Worm (Caenorhabditis elegans) whole organism, L3 larva: ENCODE measurements around the gene F32D8.1.

Experiments
- R02D3.7 ChIP-seq: fragments of 150-350 bp; optimal IDR thresholded peaks from 2 replicates; lab custom pipeline; 2014; ENCODE audit warnings: missing biosample characterization, missing genetic modification characterization
- ZK546.5 ChIP-seq: sonication (generic microtip); optimal IDR thresholded peaks from 2 replicates; lab custom pipeline; 2017; ENCODE audit warnings: missing biosample characterization, missing genetic modification characterization
- ama-1 ChIP-seq: fragments of 150-350 bp; optimal IDR thresholded peaks from 2 replicates; lab custom pipeline; 2018
- ceh-82 ChIP-seq: fragments of 150-350 bp; optimal IDR thresholded peaks from 2 replicates; lab custom pipeline; 2014; ENCODE audit warnings: missing biosample characterization, missing genetic modification characterization
- ceh-9 ChIP-seq: sonication (generic microtip); optimal IDR thresholded peaks from 2 replicates; lab custom pipeline; 2018; ENCODE audit warnings: missing biosample characterization, missing genetic modification characterization
- daf-12 ChIP-seq: fragments of 150-350 bp; optimal IDR thresholded peaks from 2 replicates; lab custom pipeline; 2014; ENCODE audit warnings: missing biosample characterization, missing genetic modification reagents, missing genetic modification characterization
- egl-27 ChIP-seq: sonication (generic microtip); optimal IDR thresholded peaks from 4 replicates; lab custom pipeline; 2017; ENCODE audit warnings: missing biosample characterization, missing genetic modification reagents, missing genetic modification characterization
- elt-1 ChIP-seq: fragments of 150-350 bp; optimal IDR thresholded peaks from 2 replicates; lab custom pipeline; 2014; ENCODE audit warnings: missing biosample characterization, missing genetic modification characterization
- eor-1 ChIP-seq, 2 experiments: fragments of 150-350 bp; optimal IDR thresholded peaks; 2 replicates each; lab custom pipeline; 2014 to 2018; ENCODE audit warnings: missing biosample characterization in 2 of 2, missing genetic modification characterization in 2 of 2
- fkh-10 ChIP-seq: sonication (generic microtip); optimal IDR thresholded peaks from 2 replicates; lab custom pipeline; 2017; ENCODE audit warnings: missing biosample characterization, missing genetic modification reagents, missing genetic modification characterization
- fkh-2 ChIP-seq: fragments of 150-350 bp; optimal IDR thresholded peaks from 2 replicates; lab custom pipeline; 2014; ENCODE audit warnings: missing biosample characterization, missing genetic modification reagents, missing genetic modification characterization
- fos-1 ChIP-seq: fragments of 150-350 bp; optimal IDR thresholded peaks from 2 replicates; lab custom pipeline; 2014; ENCODE audit warnings: missing biosample characterization, missing genetic modification characterization
- hmg-11 ChIP-seq: sonication (generic microtip); optimal IDR thresholded peaks from 2 replicates; lab custom pipeline; 2016; ENCODE audit warnings: missing genetic modification characterization, missing compliant biosample characterization
- jun-1 ChIP-seq: fragments of 150-350 bp; optimal IDR thresholded peaks from 2 replicates; lab custom pipeline; 2014; ENCODE audit warnings: missing biosample characterization, missing genetic modification reagents, missing genetic modification characterization
- lin-15B ChIP-seq: fragments of 150-350 bp; optimal IDR thresholded peaks from 2 replicates; lab custom pipeline; 2014; ENCODE audit warnings: missing biosample characterization, missing genetic modification characterization
- lin-39 ChIP-seq: fragments of 150-350 bp; optimal IDR thresholded peaks from 2 replicates; lab custom pipeline; 2018; ENCODE audit warnings: missing biosample characterization, missing genetic modification reagents, missing genetic modification characterization
- lsy-12 ChIP-seq: sonication (generic microtip); optimal IDR thresholded peaks from 2 replicates; lab custom pipeline; 2016; ENCODE audit warnings: mild to moderate bottlenecking, missing genetic modification characterization, missing compliant biosample characterization
- mdl-1 ChIP-seq: fragments of 150-350 bp; optimal IDR thresholded peaks from 2 replicates; lab custom pipeline; 2014; ENCODE audit warnings: missing biosample characterization, missing genetic modification characterization
- mml-1 ChIP-seq: fragments of 150-350 bp; sonication (generic microtip); optimal IDR thresholded peaks from 3 replicates; lab custom pipeline; 2014; ENCODE audit warnings: missing biosample characterization, missing genetic modification characterization
- nfya-1 ChIP-seq: sonication (generic microtip); optimal IDR thresholded peaks from 2 replicates; lab custom pipeline; 2017; ENCODE audit warnings: missing genetic modification characterization, mild to moderate bottlenecking, missing compliant biosample characterization, antibody characterized with exemption, moderate library complexity; ENCODE audit not compliant: insufficient read depth
- nhr-11 ChIP-seq: fragments of 150-350 bp; optimal IDR thresholded peaks from 2 replicates; lab custom pipeline; 2014; ENCODE audit warnings: missing biosample characterization, missing genetic modification characterization
- nhr-12 ChIP-seq: fragments of 150-350 bp; optimal IDR thresholded peaks from 2 replicates; lab custom pipeline; 2014; ENCODE audit warnings: missing biosample characterization, missing genetic modification characterization
- nhr-23 ChIP-seq: fragments of 150-350 bp; optimal IDR thresholded peaks from 2 replicates; lab custom pipeline; 2014; ENCODE audit warnings: missing biosample characterization, missing genetic modification reagents, missing genetic modification characterization
- nhr-25 ChIP-seq: sonication (generic microtip); optimal IDR thresholded peaks from 2 replicates; lab custom pipeline; 2017; ENCODE audit warnings: missing biosample characterization, missing genetic modification characterization
- nhr-28 ChIP-seq: fragments of 150-350 bp; optimal IDR thresholded peaks from 2 replicates; lab custom pipeline; 2014; ENCODE audit warnings: missing biosample characterization, missing genetic modification characterization
- nhr-43 ChIP-seq: sonication (generic microtip); optimal IDR thresholded peaks from 2 replicates; lab custom pipeline; 2016; ENCODE audit warnings: mild to moderate bottlenecking, missing genetic modification characterization, missing compliant biosample characterization; ENCODE audit not compliant: poor library complexity, severe bottlenecking
- nhr-67 ChIP-seq: fragments of 150-350 bp; optimal IDR thresholded peaks from 2 replicates; lab custom pipeline; 2014; ENCODE audit warnings: missing biosample characterization, missing genetic modification characterization
- nhr-77 ChIP-seq: fragments of 150-350 bp; optimal IDR thresholded peaks from 2 replicates; lab custom pipeline; 2014; ENCODE audit warnings: missing biosample characterization, missing genetic modification characterization
- pqm-1 ChIP-seq: fragments of 150-350 bp; optimal IDR thresholded peaks from 2 replicates; lab custom pipeline; 2017; ENCODE audit warnings: missing biosample characterization, missing genetic modification characterization, inconsistent platforms
- sea-2 ChIP-seq: fragments of 150-350 bp; sonication (generic microtip); optimal IDR thresholded peaks from 4 replicates; lab custom pipeline; 2014; ENCODE audit warnings: missing biosample characterization, missing genetic modification reagents, missing genetic modification characterization
- skn-1 ChIP-seq: fragments of 150-350 bp; optimal IDR thresholded peaks from 2 replicates; lab custom pipeline; 2014; ENCODE audit warnings: missing biosample characterization, missing genetic modification characterization
- tbx-2 ChIP-seq: sonication (generic microtip); optimal IDR thresholded peaks from 2 replicates; lab custom pipeline; 2016; ENCODE audit warnings: mild to moderate bottlenecking, missing genetic modification characterization, missing compliant biosample characterization
- unc-39 ChIP-seq: sonication (generic microtip); optimal IDR thresholded peaks from 4 replicates; lab custom pipeline; 2017; ENCODE audit warnings: missing biosample characterization, missing genetic modification characterization
- unc-62 ChIP-seq: fragments of 150-350 bp; sonication (generic microtip); optimal IDR thresholded peaks from 4 replicates; lab custom pipeline; 2014; ENCODE audit warnings: missing biosample characterization, missing genetic modification reagents, missing genetic modification characterization
- ztf-11 ChIP-seq: fragments of 150-350 bp; optimal IDR thresholded peaks from 2 replicates; lab custom pipeline; 2014; ENCODE audit warnings: missing biosample characterization, missing genetic modification characterization
- ztf-4 ChIP-seq: fragments of 150-350 bp; optimal IDR thresholded peaks from 2 replicates; lab custom pipeline; 2014; ENCODE audit warnings: missing biosample characterization, missing genetic modification characterization

F32D8.1 gene

ce11 chrV:10904795-10905194, 24.2 kb downstream of the F32D8.1 start:
- TF ChIP-seq nhr-43, result no peak
- no peak for TF ChIP-seq skn-1 (tag; lab: Kevin White, UChicago)
- no peak for TF ChIP-seq tbx-2 (tag; lab: Kevin White, UChicago)
- no peak for TF ChIP-seq R02D3.7
- no peak for TF ChIP-seq sea-2
- TF ChIP-seq hmg-11, result peak; percentile 48
- no peak for TF ChIP-seq daf-12
- peak; percentile 52 for TF ChIP-seq lin-39
- no peak for TF ChIP-seq unc-39 (tag; lab: Kevin White, UChicago)
- no peak for TF ChIP-seq lsy-12 (tag; lab: Kevin White, UChicago)
- no peak for TF ChIP-seq nhr-23 (tag; lab: Kevin White, UChicago)
- no peak for TF ChIP-seq fos-1 (tag; lab: Kevin White, UChicago)
- TF ChIP-seq mml-1 (tag; lab: Kevin White, UChicago), result no peak
- peak; percentile 39 for TF ChIP-seq nfya-1
- no peak for TF ChIP-seq egl-27
- no peak for TF ChIP-seq nhr-77 (tag; lab: Kevin White, UChicago)
- TF ChIP-seq ceh-82, result no peak
- no peak for TF ChIP-seq nhr-67 (tag; lab: Kevin White, UChicago)
- no peak for TF ChIP-seq nhr-25 (tag; lab: Kevin White, UChicago)
- no peak for TF ChIP-seq ztf-11
- no peak for TF ChIP-seq fkh-2
- TF ChIP-seq nhr-28 (tag; lab: Kevin White, UChicago), result no peak
- TF ChIP-seq mdl-1 (tag; lab: Kevin White, UChicago), result no peak
- TF ChIP-seq lin-15B (tag; lab: Kevin White, UChicago), result no peak
- TF ChIP-seq unc-62 (GFP tag; lab: Kevin White, UChicago), result no peak
- no peak for TF ChIP-seq jun-1 (tag; lab: Kevin White, UChicago)
- TF ChIP-seq nhr-12 (tag; lab: Kevin White, UChicago), result no peak
- TF ChIP-seq nhr-11, result no peak
- peak; percentile 52 for TF ChIP-seq fkh-10 (GFP tag; lab: Kevin White, UChicago)

- TF ChIP-seq daf-12 (no peak), nhr-12 (tag; lab: Kevin White, UChicago) (no peak), elt-1 (peak; percentile 86), ceh-9 (tag; lab: Kevin White, UChicago) (no peak)
These were observed 28.4 kb downstream of the F32D8.1 start, which contains the start of gene zzz-1 for ce11 chrV:10909071-10909470. zzz-1 (minus strand) TSS chrV:10909171.

- TF ChIP-seq pqm-1 (tag; lab: Kevin White, UChicago) (no peak), tbx-2 (tag; lab: Kevin White, UChicago) (no peak), daf-12 (no peak), fkh-2 (no peak), nhr-28 (tag; lab: Kevin White, UChicago) (no peak)
These were observed 29.3 kb downstream of the F32D8.1 start for ce11 chrV:10909959-10910358.

ce11 chrV:10915922-10916321, 35.3 kb downstream of the F32D8.1 start:
- TF ChIP-seq ama-1, result no peak
- peak; percentile 76 for TF ChIP-seq elt-1
- peak; percentile 82 for TF ChIP-seq unc-62 (GFP tag; lab: Kevin White, UChicago)
- no peak for TF ChIP-seq nhr-23 (tag; lab: Kevin White, UChicago)
- peak; percentile 15 for TF ChIP-seq nfya-1
- no peak for TF ChIP-seq eor-1 (tag; optimal IDR thresholded peaks at IDR 0.05; lab: Kevin White, UChicago)

- no peak for TF ChIP-seq ZK546.5
- TF ChIP-seq R02D3.7, result no peak
- TF ChIP-seq skn-1 (tag; lab: Kevin White, UChicago), result no peak
- TF ChIP-seq fkh-2, result no peak
- TF ChIP-seq ama-1, result no peak
- TF ChIP-seq nhr-67 (tag; lab: Kevin White, UChicago), result no peak
- TF ChIP-seq nhr-43, result no peak
These were observed 37.7 kb downstream of the F32D8.1 start, which contains the start of gene F58B4.2 for ce11 chrV:10918373-10918772. F58B4.2 (minus strand) TSS chrV:10918473.

ce11 chrV:10921747-10922146, 41.1 kb downstream of the F32D8.1 start, which contains the start of gene nas-31:
nas-31 (minus strand) TSS chrV:10921847.
- no peak for TF ChIP-seq nhr-28 (tag; lab: Kevin White, UChicago)
- no peak for TF ChIP-seq ztf-4 (tag; lab: Kevin White, UChicago)
